Fruit fly (Drosophila melanogaster): ENCODE data around the gene CG3191.

Gene CG3191

DNA sequence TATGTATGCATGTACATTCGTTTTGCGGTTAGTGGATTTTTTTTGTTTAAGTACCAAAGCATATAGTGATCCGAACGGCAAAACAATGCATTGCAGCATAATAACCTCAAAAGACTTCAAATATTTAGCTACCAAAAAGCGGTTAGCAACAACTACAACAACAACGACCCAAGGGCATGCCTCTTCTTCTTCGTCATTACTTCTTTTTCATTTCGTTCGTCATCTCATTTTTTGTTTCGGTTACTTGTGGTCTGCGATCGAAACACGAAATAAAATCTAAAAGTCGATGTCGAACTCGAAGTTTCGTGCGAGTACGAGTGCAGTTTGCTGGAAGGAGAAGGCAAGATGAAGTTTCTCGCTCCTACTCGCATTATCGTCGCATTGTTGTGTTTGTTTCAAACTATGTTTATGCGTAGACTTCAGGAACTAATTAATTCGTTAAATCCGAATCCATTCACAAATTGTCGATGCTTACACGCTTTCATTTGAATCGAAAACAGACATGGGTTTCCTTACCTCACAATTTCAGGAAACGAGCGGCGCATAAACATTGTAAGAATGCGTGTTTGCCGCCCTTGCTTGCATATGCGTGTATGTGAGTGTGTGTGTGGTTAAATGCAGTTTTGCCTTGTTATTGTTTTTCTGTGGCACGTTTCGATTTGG is 47.0 kb upstream of the CG3191 start (continued):
- TF ChIP-seq Hmx (GFP tag; optimal IDR thresholded peaks at IDR 0.05) (no peak), MBD-R2 (GFP tag; IDR thresholded peaks at IDR 0.05) (0 out of 2 replicates have a peak, but pooled peaks have one; percentile 13), kni (GFP tag; optimal IDR thresholded peaks at IDR 0.05) (peak; percentile 55), Hsf (GFP tag; optimal IDR thresholded peaks at IDR 0.05) (peak; percentile 88), grn (GFP tag; optimal IDR thresholded peaks at IDR 0.05) (peak; percentile 46), wor (GFP tag; IDR thresholded peaks at IDR 0.05) (peak; percentile 68), trem (tag; optimal IDR thresholded peaks at IDR 0.05) (peak; percentile 81), sima (GFP tag; optimal IDR thresholded peaks at IDR 0.05) (peak; percentile 5), sens (GFP tag) (peak; percentile 99), gcm2 (GFP tag; optimal IDR thresholded peaks at IDR 0.05) (peak; percentile 75), amos (GFP tag; IDR thresholded peaks at IDR 0.05; ENCODE audit: partially characterized antibody) (no peak), klu (GFP tag; IDR thresholded peaks at IDR 0.05) (no peak), nom (GFP tag; optimal IDR thresholded peaks at IDR 0.05) (peak; percentile 83), Doc3 (GFP tag; IDR thresholded peaks at IDR 0.05; ENCODE audit: partially characterized antibody) (no peak), CG16779 (GFP tag; IDR thresholded peaks at IDR 0.05) (no peak), YL-1 (GFP tag; optimal IDR thresholded peaks at IDR 0.05) (peak; percentile 5), ewg (GFP tag; optimal IDR thresholded peaks at IDR 0.05) (peak; percentile 78), dmrt99B (tag; optimal IDR thresholded peaks at IDR 0.05) (peak; percentile 87), CG6791 (GFP tag; IDR thresholded peaks at IDR 0.05; ENCODE audit: partially characterized antibody) (no peak), CG12299 (tag; optimal IDR thresholded peaks at IDR 0.05) (peak; percentile 44), psq (GFP tag; optimal IDR thresholded peaks at IDR 0.05) (peak; percentile 40), lov (optimal IDR thresholded peaks at IDR 0.05) (no peak), lov (GFP tag; IDR thresholded peaks at IDR 0.05) (peak; percentile 91), Sox100B (GFP tag; optimal IDR thresholded peaks at IDR 0.05) (peak; percentile 71), CG13123 (GFP tag; optimal IDR thresholded peaks at IDR 0.05) (peak; percentile 60), CG10147 (GFP tag; optimal IDR thresholded peaks at IDR 0.05) (peak; percentile 14), luna (GFP tag; optimal IDR thresholded peaks at IDR 0.05) (no peak), nmo (GFP tag; optimal IDR thresholded peaks at IDR 0.05) (peak; percentile 88), her (GFP tag; optimal IDR thresholded peaks at IDR 0.05) (peak; percentile 81), CG15514 (GFP tag; optimal IDR thresholded peaks at IDR 0.05) (peak; percentile 1), bab2 (GFP tag; optimal IDR thresholded peaks at IDR 0.05) (peak; percentile 70), fu2 (GFP tag; optimal IDR thresholded peaks at IDR 0.05) (peak; percentile 8), Bteb2 (GFP tag; optimal IDR thresholded peaks at IDR 0.05) (no peak), CG11560 (tag; IDR thresholded peaks at IDR 0.05) (no peak), CG1233 (GFP tag; optimal IDR thresholded peaks at IDR 0.05) (peak; percentile 60), pho (GFP tag; optimal IDR thresholded peaks at IDR 0.05) (no peak), gsb (GFP tag; IDR thresholded peaks at IDR 0.05) (no peak), CG12236 (GFP tag; optimal IDR thresholded peaks at IDR 0.05) (peak; percentile 78), CG43689 (GFP tag; IDR thresholded peaks at IDR 0.05) (peak; percentile 72), prd (optimal IDR thresholded peaks at IDR 0.05) (no peak), prd (GFP tag; IDR thresholded peaks at IDR 0.05) (peak; percentile 89), maf-S (GFP tag; optimal IDR thresholded peaks at IDR 0.05) (peak; percentile 70), dan (GFP tag; IDR thresholded peaks at IDR 0.05) (no peak), CG1832 (GFP tag; optimal IDR thresholded peaks at IDR 0.05) (no peak), Lhr (GFP tag; optimal IDR thresholded peaks at IDR 0.05) (peak; percentile 49), az2 (GFP tag; optimal IDR thresholded peaks at IDR 0.05) (peak; percentile 84), lola (GFP tag; optimal IDR thresholded peaks at IDR 0.05) (peak in 1 of 3 experiments; percentile 87), Lim3 (GFP tag; IDR thresholded peaks at IDR 0.05) (no peak), CG31388 (GFP tag; optimal IDR thresholded peaks at IDR 0.05) (peak; percentile 11), ara (GFP tag; IDR thresholded peaks at IDR 0.05) (peak; percentile 95), mam (GFP tag; optimal IDR thresholded peaks at IDR 0.05) (peak; percentile 61)

All from whole organism, embryonic.